Fruit fly (Drosophila melanogaster) whole organism, embryonic: Measurements from ENCODE around the gene Hrb27C.

Source experiments
- Atf6 ChIP-seq: fragments of 200-800 bp; sonication (Bioruptor generic); IDR thresholded peaks from 2 replicates; pipeline ENCODE4 v1.3.6; 2022; ENCODE audit warnings: missing biosample characterization, missing genetic modification characterization
- Bteb2 ChIP-seq: fragments of 200-800 bp; sonication (Bioruptor generic); optimal IDR thresholded peaks from 2 replicates; lab custom pipeline; 2016; ENCODE audit warnings: missing biosample characterization, missing genetic modification characterization
- CG10462 ChIP-seq: fragments of 200-800 bp; sonication (Bioruptor generic); optimal IDR thresholded peaks from 2 replicates; lab custom pipeline; 2016; ENCODE audit warnings: missing biosample characterization, missing genetic modification characterization
- CG10565 ChIP-seq: fragments of 200-800 bp; sonication (Bioruptor generic); optimal IDR thresholded peaks from 3 replicates; lab custom pipeline; 2016; ENCODE audit warnings: missing biosample characterization, mild to moderate bottlenecking, missing genetic modification characterization
- CG10654 ChIP-seq: fragments of 200-800 bp; sonication (Bioruptor generic); optimal IDR thresholded peaks from 2 replicates; lab custom pipeline; 2016; ENCODE audit warnings: missing biosample characterization, missing genetic modification characterization
- CG12219 ChIP-seq: fragments of 200-800 bp; sonication (Bioruptor generic); optimal IDR thresholded peaks from 3 replicates; lab custom pipeline; 2018; ENCODE audit warnings: missing biosample characterization, mild to moderate bottlenecking, missing genetic modification characterization
- CG15269 ChIP-seq: fragments of 200-800 bp; sonication (Bioruptor generic); optimal IDR thresholded peaks from 2 replicates; lab custom pipeline; 2018; ENCODE audit warnings: missing biosample characterization, mild to moderate bottlenecking, missing genetic modification characterization, moderate library complexity
- CG18262 ChIP-seq: fragments of 200-800 bp; optimal IDR thresholded peaks from 3 replicates; lab custom pipeline; 2019; ENCODE audit warnings: missing biosample characterization, mild to moderate bottlenecking, missing genetic modification characterization, moderate library complexity
- CG18619 ChIP-seq: fragments of 200-800 bp; sonication (Bioruptor generic); optimal IDR thresholded peaks from 3 replicates; lab custom pipeline; 2017; ENCODE audit warnings: missing biosample characterization, mild to moderate bottlenecking, missing genetic modification characterization
- CG2712 ChIP-seq: fragments of 200-800 bp; optimal IDR thresholded peaks from 3 replicates; lab custom pipeline; 2019; ENCODE audit warnings: missing biosample characterization, mild to moderate bottlenecking, missing genetic modification characterization, moderate library complexity
- CG30403 ChIP-seq: fragments of 200-800 bp; sonication (Bioruptor generic); optimal IDR thresholded peaks from 3 replicates; lab custom pipeline; 2016; ENCODE audit warnings: missing biosample characterization, missing genetic modification characterization
- CG3281 ChIP-seq: fragments of 200-800 bp; sonication (Bioruptor generic); optimal IDR thresholded peaks from 3 replicates; lab custom pipeline; 2017; ENCODE audit warnings: missing biosample characterization, mild to moderate bottlenecking, missing genetic modification characterization
- CG3847 ChIP-seq: fragments of 200-800 bp; sonication (Bioruptor generic); IDR thresholded peaks from 2 replicates; pipeline ENCODE4 v1.3.6; 2022; ENCODE audit warnings: missing biosample characterization, missing genetic modification characterization
- CG4282 ChIP-seq: fragments of 200-800 bp; sonication (Bioruptor generic); optimal IDR thresholded peaks from 2 replicates; lab custom pipeline; 2016; ENCODE audit warnings: missing biosample characterization, missing genetic modification characterization
- CG4730 ChIP-seq: fragments of 200-800 bp; sonication (Bioruptor generic); IDR thresholded peaks from 2 replicates; pipeline ENCODE4 v1.3.6; 2022; ENCODE audit warnings: missing biosample characterization, missing genetic modification characterization
- CG6654 ChIP-seq: fragments of 200-800 bp; sonication (Bioruptor generic); optimal IDR thresholded peaks from 2 replicates; lab custom pipeline; 2017; ENCODE audit warnings: missing biosample characterization, mild to moderate bottlenecking, missing genetic modification characterization
- CG7372 ChIP-seq: fragments of 200-800 bp; sonication (Bioruptor generic); IDR thresholded peaks from 2 replicates; pipeline ENCODE4 v1.3.6; 2022; ENCODE audit warnings: missing biosample characterization, missing genetic modification characterization
- CG8924 ChIP-seq: fragments of 200-800 bp; optimal IDR thresholded peaks from 3 replicates; lab custom pipeline; 2019; ENCODE audit warnings: missing biosample characterization, mild to moderate bottlenecking, missing genetic modification characterization, moderate library complexity
- CkIIα-i1 ChIP-seq: fragments of 200-800 bp; sonication (Bioruptor generic); IDR thresholded peaks from 2 replicates; pipeline ENCODE4 v1.3.6; 2022; ENCODE audit warnings: missing biosample characterization, missing genetic modification characterization
- D19A ChIP-seq: fragments of 200-800 bp; optimal IDR thresholded peaks from 3 replicates; lab custom pipeline; 2019; ENCODE audit warnings: missing biosample characterization, mild to moderate bottlenecking, missing genetic modification characterization, moderate library complexity
- Dbx ChIP-seq: fragments of 200-800 bp; sonication (Bioruptor generic); IDR thresholded peaks from 3 replicates; pipeline ENCODE4 v1.3.6; 2022; ENCODE audit warnings: missing biosample characterization, missing genetic modification characterization
- Deaf1 ChIP-seq: fragments of 200-800 bp; optimal IDR thresholded peaks from 3 replicates; lab custom pipeline; 2019; ENCODE audit warnings: missing biosample characterization, mild to moderate bottlenecking, missing genetic modification characterization, moderate library complexity
- Dip2 ChIP-seq: fragments of 200-800 bp; sonication (Bioruptor generic); IDR thresholded peaks from 2 replicates; pipeline ENCODE4 v1.3.6; 2022; ENCODE audit warnings: missing biosample characterization, missing genetic modification characterization
- Dll ChIP-seq: fragments of 200-800 bp; sonication (Bioruptor generic); IDR thresholded peaks from 4 replicates; pipeline ENCODE4 v1.3.6; 2022; ENCODE audit warnings: missing biosample characterization, missing genetic modification characterization; ENCODE audit not compliant: partially characterized antibody
- E2f1 ChIP-seq: fragments of 200-800 bp; sonication (Bioruptor generic); IDR thresholded peaks from 2 replicates; pipeline ENCODE4 v1.3.6; 2022; ENCODE audit warnings: missing biosample characterization, missing genetic modification characterization
- Hsf ChIP-seq: fragments of 200-800 bp; sonication (Bioruptor generic); optimal IDR thresholded peaks from 3 replicates; lab custom pipeline; 2016; ENCODE audit warnings: missing biosample characterization, missing genetic modification characterization
- Oli ChIP-seq: fragments of 200-800 bp; sonication (Bioruptor generic); optimal IDR thresholded peaks from 2 replicates; lab custom pipeline; 2018; ENCODE audit warnings: missing biosample characterization, mild to moderate bottlenecking, missing genetic modification characterization, moderate library complexity
- Six4 ChIP-seq: fragments of 200-800 bp; sonication (Bioruptor generic); optimal IDR thresholded peaks from 2 replicates; lab custom pipeline; 2016; ENCODE audit warnings: missing biosample characterization, missing genetic modification characterization
- Sox102F ChIP-seq: fragments of 200-800 bp; sonication (Bioruptor generic); optimal IDR thresholded peaks from 2 replicates; lab custom pipeline; 2018; ENCODE audit warnings: missing biosample characterization, mild to moderate bottlenecking, missing genetic modification characterization, moderate library complexity
- TFAM ChIP-seq: fragments of 200-800 bp; sonication (Bioruptor generic); optimal IDR thresholded peaks from 2 replicates; lab custom pipeline; 2017; ENCODE audit warnings: missing biosample characterization, missing genetic modification characterization, inconsistent platforms
- bbx ChIP-seq: fragments of 200-800 bp; sonication (Bioruptor generic); IDR thresholded peaks from 2 replicates; pipeline ENCODE4 v1.3.6; 2022; ENCODE audit warnings: missing biosample characterization, missing genetic modification characterization; ENCODE audit not compliant: partially characterized antibody
- da ChIP-seq: fragments of 200-800 bp; sonication (Bioruptor generic); optimal IDR thresholded peaks from 2 replicates; lab custom pipeline; 2016; ENCODE audit warnings: missing biosample characterization, missing genetic modification characterization
- dmrt11E ChIP-seq: fragments of 200-800 bp; sonication (Bioruptor generic); optimal IDR thresholded peaks from 3 replicates; lab custom pipeline; 2018; ENCODE audit warnings: missing biosample characterization, mild to moderate bottlenecking, missing genetic modification characterization, moderate library complexity
- emc ChIP-seq: fragments of 200-800 bp; sonication (Bioruptor generic); optimal IDR thresholded peaks from 2 replicates; lab custom pipeline; 2016; ENCODE audit warnings: missing biosample characterization, missing genetic modification characterization
- fd96Cb ChIP-seq: fragments of 200-800 bp; sonication (Bioruptor generic); optimal IDR thresholded peaks from 2 replicates; lab custom pipeline; 2018; ENCODE audit warnings: missing biosample characterization, mild to moderate bottlenecking, missing genetic modification characterization, moderate library complexity
- fu2 ChIP-seq: fragments of 200-800 bp; sonication (Bioruptor generic); optimal IDR thresholded peaks from 2 replicates; lab custom pipeline; 2016; ENCODE audit warnings: missing biosample characterization, missing genetic modification characterization
- hkb ChIP-seq, 2 experiments: fragments of 200-800 bp in 1 of 2; fragments of >200 bp in 1 of 2; sonication (Bioruptor generic) in 1 of 2; IDR thresholded peaks in 1 of 2; optimal IDR thresholded peaks in 1 of 2; 2 replicates each; pipeline versions ENCODE4 v1.3.6 to Lab custom; 2017 to 2022; ENCODE audit warnings: missing biosample characterization in 1 of 2, missing genetic modification characterization in 1 of 2
- hth ChIP-seq: fragments of >200 bp; optimal IDR thresholded peaks from 2 replicates; lab custom pipeline; 2017; ENCODE audit warnings: inconsistent platforms
- jumu ChIP-seq: fragments of 200-800 bp; sonication (Bioruptor generic); optimal IDR thresholded peaks from 3 replicates; lab custom pipeline; 2016; ENCODE audit warnings: missing biosample characterization, missing genetic modification characterization
- luna ChIP-seq: fragments of 200-800 bp; sonication (Bioruptor generic); optimal IDR thresholded peaks from 2 replicates; lab custom pipeline; 2016; ENCODE audit warnings: missing biosample characterization, missing genetic modification characterization
- pan ChIP-seq, 4 experiments: fragments of >200 bp in 3 of 4; fragments of 200-800 bp in 1 of 4; sonication (Bioruptor generic) in 1 of 4; optimal IDR thresholded peaks in 3 of 4; IDR thresholded peaks in 1 of 4; 2 replicates each; pipeline versions ENCODE4 v1.3.6 to Lab custom; 2017 to 2022; ENCODE audit warnings: missing biosample characterization in 2 of 4, missing genetic modification characterization in 2 of 4, mixed read lengths in 1 of 4
- pho ChIP-seq: fragments of 200-800 bp; sonication (Bioruptor generic); optimal IDR thresholded peaks from 2 replicates; lab custom pipeline; 2016; ENCODE audit warnings: missing biosample characterization, missing genetic modification characterization
- rib ChIP-seq: fragments of 200-800 bp; sonication (Bioruptor generic); IDR thresholded peaks from 2 replicates; pipeline ENCODE4 v1.3.6; 2022; ENCODE audit warnings: missing biosample characterization, missing genetic modification characterization
- tap ChIP-seq: fragments of 200-800 bp; optimal IDR thresholded peaks from 3 replicates; lab custom pipeline; 2019; ENCODE audit warnings: missing biosample characterization, mild to moderate bottlenecking, missing genetic modification characterization, moderate library complexity
- tx ChIP-seq: fragments of 200-800 bp; sonication (Bioruptor generic); optimal IDR thresholded peaks from 2 replicates; lab custom pipeline; 2016; ENCODE audit warnings: missing biosample characterization, missing genetic modification characterization
- unpg ChIP-seq: fragments of 200-800 bp; sonication (Bioruptor generic); optimal IDR thresholded peaks from 3 replicates; lab custom pipeline; 2018; ENCODE audit warnings: missing biosample characterization, mild to moderate bottlenecking, missing genetic modification characterization, moderate library complexity
- yki ChIP-seq: fragments of >200 bp; optimal IDR thresholded peaks from 3 replicates; lab custom pipeline; 2018

Hrb27C gene

DNA sequence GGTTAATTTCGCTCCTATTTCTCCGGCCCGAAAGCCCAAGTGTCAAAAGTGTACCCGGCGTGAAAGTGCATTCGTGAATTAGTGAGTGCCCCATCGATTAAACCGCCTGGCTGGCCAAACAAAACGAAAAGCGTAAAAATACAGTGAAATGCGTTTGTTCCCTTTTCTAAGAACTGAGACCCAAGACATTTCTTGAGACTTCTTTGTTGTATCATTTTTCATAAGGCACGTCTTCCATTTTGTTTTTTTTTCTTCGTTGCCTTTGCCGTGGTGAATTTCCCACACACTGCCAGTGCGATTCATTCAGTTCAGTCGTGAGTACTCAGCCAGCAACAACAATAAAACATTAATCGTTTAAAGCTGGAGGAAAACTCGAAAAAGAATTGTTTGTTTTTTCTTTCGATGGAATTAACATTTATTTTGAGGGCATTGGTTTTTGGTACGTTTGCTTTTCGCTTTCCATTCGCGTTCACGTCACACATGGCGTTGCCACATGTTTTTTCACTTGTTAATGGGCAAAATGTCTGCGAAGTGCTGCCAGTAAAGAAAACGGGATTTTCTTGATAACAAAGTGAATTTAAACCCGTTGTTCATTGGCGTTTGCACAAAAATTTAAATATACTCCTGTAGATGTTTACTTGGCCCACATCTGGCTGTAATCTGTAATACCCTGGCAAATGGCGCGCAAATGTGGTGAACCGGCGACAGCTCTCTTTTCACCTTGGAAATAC lies 1.0 kb downstream of the Hrb27C start (continued):
- TF ChIP-seq CG2712 (peak; percentile 13), Hsf (GFP tag; lab: Kevin White, UChicago) (no peak), CG10565 (GFP tag; lab: Kevin White, UChicago) (no peak), D19A (tag; lab: Kevin White, UChicago) (peak; percentile 22), CG10462 (GFP tag; lab: Kevin White, UChicago) (no peak), CG3847 (GFP tag; lab: Robert Waterston, UW) (no peak), CG4282 (no peak), bbx (GFP tag; lab: Robert Waterston, UW) (0 out of 2 replicates have a peak, but pooled peaks have one; percentile 16), fd96Cb (no peak), tap (tag; lab: Kevin White, UChicago) (peak; percentile 14), CG3281 (GFP tag; lab: Kevin White, UChicago) (peak; percentile 29)

dm6 chr2L:6922091-6922753 lies 1.7 kb downstream of the Hrb27C start:
- peak; percentile 33 for TF ChIP-seq luna
- no peak for TF ChIP-seq Dip2 (GFP tag; lab: Robert Waterston, UW)
- no peak for TF ChIP-seq hth (lab: Kevin White, UChicago)
- no peak for TF ChIP-seq Oli (tag; lab: Kevin White, UChicago)
- peak; percentile 74 for TF ChIP-seq CG18262 (tag; lab: Kevin White, UChicago)
- peak; percentile 59 for TF ChIP-seq tx (GFP tag; lab: Kevin White, UChicago)
- peak; percentile 74 for TF ChIP-seq CG30403 (GFP tag; lab: Kevin White, UChicago)
- peak; percentile 50 for TF ChIP-seq CG18619 (GFP tag; lab: Kevin White, UChicago)
- peak; percentile 46; the same call in 1 of the 2 replicates for TF ChIP-seq rib (GFP tag; lab: Robert Waterston, UW)
- no peak for TF ChIP-seq TFAM (GFP tag; lab: Kevin White, UChicago)
- TF ChIP-seq CkIIα-i1 (GFP tag; lab: Robert Waterston, UW), result no peak
- TF ChIP-seq fu2 (GFP tag; lab: Kevin White, UChicago), result peak; percentile 54
- no peak for TF ChIP-seq unpg (GFP tag; lab: Kevin White, UChicago)
- TF ChIP-seq CG10654 (GFP tag; lab: Kevin White, UChicago), result peak; percentile 59
- TF ChIP-seq Dll (GFP tag; lab: Robert Waterston, UW), result no peak
- peak; percentile 32 for TF ChIP-seq Bteb2
- peak; percentile 53; the same call in 1 of the 2 replicates for TF ChIP-seq E2f1 (GFP tag; lab: Robert Waterston, UW)
- no peak for TF ChIP-seq Sox102F (GFP tag; lab: Kevin White, UChicago)
- TF ChIP-seq CG15269, result no peak
- peak; percentile 70 for TF ChIP-seq CG8924 (tag; lab: Kevin White, UChicago)
- TF ChIP-seq da (GFP tag; lab: Kevin White, UChicago), result no peak
- TF ChIP-seq yki, result no peak
- peak; percentile 74 for TF ChIP-seq Atf6 (GFP tag; lab: Robert Waterston, UW)
- peak; percentile 65 for TF ChIP-seq CG12219 (GFP tag; lab: Kevin White, UChicago)
- TF ChIP-seq CG7372 (GFP tag; lab: Robert Waterston, UW), result peak; percentile 24; the same call in 1 of the 2 replicates
- peak; percentile 50 for TF ChIP-seq pho (GFP tag; lab: Kevin White, UChicago)
- peak; percentile 74; the same call in 2 of the 3 replicates for TF ChIP-seq Dbx (GFP tag; lab: Robert Waterston, UW)
- no peak for TF ChIP-seq hkb (optimal IDR thresholded peaks at IDR 0.05; lab: Kevin White, UChicago)
- peak; percentile 90 for TF ChIP-seq hkb (GFP tag; IDR thresholded peaks at IDR 0.05; lab: Robert Waterston, UW)
- no peak for TF ChIP-seq Deaf1 (tag; lab: Kevin White, UChicago)
- no peak; the same call in 1 of the 2 replicates for TF ChIP-seq CG4730 (GFP tag; lab: Robert Waterston, UW)
- peak; percentile 66 for TF ChIP-seq dmrt11E (tag; lab: Kevin White, UChicago)
- TF ChIP-seq jumu (GFP tag; lab: Kevin White, UChicago), result peak; percentile 58
- TF ChIP-seq CG6654 (GFP tag; lab: Kevin White, UChicago), result peak; percentile 30
- TF ChIP-seq pan (optimal IDR thresholded peaks at IDR 0.05; lab: Kevin White, UChicago), result no peak
- TF ChIP-seq pan (GFP tag; optimal IDR thresholded peaks at IDR 0.05 in 1 of 2, IDR thresholded peaks at IDR 0.05 in 1 of 2), result no peak
- peak; percentile 52 for TF ChIP-seq emc (GFP tag; lab: Kevin White, UChicago)
- TF ChIP-seq Six4, result peak; percentile 53
